Fruit fly (Drosophila melanogaster): ENCODE results near the gene CG13101.

DNA sequence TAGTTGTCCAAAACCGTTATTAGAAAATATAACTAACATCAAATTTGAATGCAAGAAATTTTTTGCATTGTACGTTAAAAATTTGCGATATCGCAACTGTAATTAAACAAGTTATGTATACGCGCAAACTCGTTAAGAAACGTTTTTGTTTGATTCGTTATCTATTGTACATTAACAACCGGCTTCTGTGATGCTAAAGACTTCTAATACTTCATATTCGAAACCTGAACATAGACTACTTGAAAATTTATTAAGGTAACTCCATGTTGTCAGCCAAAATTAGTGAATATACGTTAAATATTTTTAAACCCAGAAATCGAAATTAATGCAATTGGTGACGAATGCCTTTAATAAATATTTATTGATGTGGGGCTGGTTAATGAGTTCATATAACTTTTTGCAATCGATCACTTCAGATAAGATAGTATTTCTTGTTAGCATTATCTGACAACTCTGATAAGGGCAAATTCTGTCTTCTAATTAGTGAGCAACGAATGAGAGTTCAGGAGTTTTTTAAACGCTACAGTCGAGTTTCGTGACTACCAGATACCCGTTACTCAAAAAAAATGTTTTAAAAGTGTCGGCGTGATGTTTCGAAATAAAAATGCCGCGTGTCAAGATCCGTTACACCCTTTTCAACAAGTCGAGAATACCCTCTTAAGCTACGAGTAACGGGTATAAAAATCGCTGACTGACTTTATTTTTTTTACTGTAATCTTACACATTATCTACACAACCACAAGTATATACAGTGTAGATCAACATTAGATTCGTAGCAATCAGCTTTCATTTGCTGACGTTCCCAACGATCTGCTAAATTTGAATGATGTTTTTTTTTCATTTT, 32.3 kb downstream of the CG13101 start:
- TF ChIP-seq psq (optimal IDR thresholded peaks at IDR 0.05) (no peak), pan (optimal IDR thresholded peaks at IDR 0.05) (peak; percentile 71), usp (GFP tag; optimal IDR thresholded peaks at IDR 0.05) (no peak), Dll (optimal IDR thresholded peaks at IDR 0.05) (no peak)
